Worm (Caenorhabditis elegans) whole organism, early embryonic: ENCODE results near the gene swt-2.

Experiments
- ama-1 ChIP-seq: fragments of 150-350 bp; optimal IDR thresholded peaks from 2 replicates; lab custom pipeline; 2014
- hmbx-1 ChIP-seq: sonication (generic microtip); optimal IDR thresholded peaks from 2 replicates; lab custom pipeline; 2016; ENCODE audit warnings: mild to moderate bottlenecking, missing genetic modification characterization, missing compliant biosample characterization
- scrt-1 ChIP-seq: fragments of 200-800 bp; sonication (Bioruptor generic); IDR thresholded peaks from 2 replicates; pipeline ENCODE4 v1.3.6; 2022; ENCODE audit warnings: missing genetic modification characterization, missing compliant biosample characterization
- tra-4 ChIP-seq: sonication (generic microtip); optimal IDR thresholded peaks from 2 replicates; lab custom pipeline; 2017; ENCODE audit warnings: missing genetic modification characterization, missing compliant biosample characterization

- TF ChIP-seq scrt-1 (GFP tag; lab: Robert Waterston, UW) = no peak
- no peak for TF ChIP-seq ama-1 (lab: Kevin White, UChicago)
- TF ChIP-seq hmbx-1 = no peak
- TF ChIP-seq tra-4 (tag; lab: Kevin White, UChicago) = no peak
Measured at ce11 chrV:7506207-7506606, 23.7 kb upstream of the swt-2 start.
